Worm (Caenorhabditis elegans) whole organism, L1 larva: Measurements from ENCODE around the gene epg-5.

Source experiments
- C34B4.2 ChIP-seq: sonication (generic microtip); optimal IDR thresholded peaks from 2 replicates; lab custom pipeline; 2017; ENCODE audit warnings: mild to moderate bottlenecking, missing genetic modification characterization, missing compliant biosample characterization
- F16B12.6 ChIP-seq: fragments of 150-350 bp; optimal IDR thresholded peaks from 2 replicates; lab custom pipeline; 2014; ENCODE audit warnings: missing biosample characterization, missing genetic modification characterization
- alr-1 ChIP-seq: fragments of 200-800 bp; sonication (Bioruptor generic); optimal IDR thresholded peaks from 2 replicates; lab custom pipeline; 2018; ENCODE audit warnings: borderline replicate concordance, mild to moderate bottlenecking, missing genetic modification characterization, missing compliant biosample characterization
- aly-2 ChIP-seq: fragments of 150-350 bp; optimal IDR thresholded peaks from 2 replicates; lab custom pipeline; 2014; ENCODE audit warnings: missing biosample characterization, missing genetic modification characterization
- ceh-63 ChIP-seq: fragments of 200-800 bp; sonication (Bioruptor generic); optimal IDR thresholded peaks from 2 replicates; lab custom pipeline; 2018; ENCODE audit warnings: mild to moderate bottlenecking, missing genetic modification characterization, missing compliant biosample characterization
- ceh-82 ChIP-seq, 3 experiments: fragments of 150-350 bp in 1 of 3; sonication (generic microtip) in 2 of 3; optimal IDR thresholded peaks; 2 replicates each; lab custom pipeline; 2014 to 2017; ENCODE audit warnings: missing biosample characterization in 3 of 3, missing genetic modification characterization in 3 of 3
- ceh-88 ChIP-seq: fragments of 200-800 bp; sonication (Bioruptor generic); IDR thresholded peaks from 2 replicates; pipeline ENCODE4 v1.3.6; 2022; ENCODE audit warnings: missing genetic modification characterization, missing compliant biosample characterization
- ces-1 ChIP-seq: fragments of 150-350 bp; optimal IDR thresholded peaks from 2 replicates; lab custom pipeline; 2014; ENCODE audit warnings: missing biosample characterization, missing genetic modification reagents, missing genetic modification characterization
- dpl-1 ChIP-seq, 3 experiments: fragments of 150-350 bp in 2 of 3; sonication (generic microtip) in 1 of 3; optimal IDR thresholded peaks; 2 replicates each; lab custom pipeline; 2014 to 2017; ENCODE audit warnings: missing biosample characterization in 3 of 3, missing genetic modification characterization in 3 of 3, missing genetic modification reagents in 3 of 3
- efl-3 ChIP-seq: fragments of 200-800 bp; sonication (Bioruptor generic); optimal IDR thresholded peaks from 2 replicates; lab custom pipeline; 2018; ENCODE audit warnings: mild to moderate bottlenecking, missing genetic modification characterization, missing compliant biosample characterization
- egl-13 ChIP-seq: sonication (generic microtip); optimal IDR thresholded peaks from 2 replicates; lab custom pipeline; 2016; ENCODE audit warnings: missing genotype, missing genetic modification reagents, missing genetic modification characterization, missing compliant biosample characterization
- egl-27 ChIP-seq, 2 experiments: fragments of 150-350 bp in 1 of 2; sonication (generic microtip); optimal IDR thresholded peaks; 3 replicates each; lab custom pipeline; 2017 to 2018; ENCODE audit warnings: missing biosample characterization in 2 of 2, missing genetic modification characterization in 2 of 2, missing genetic modification reagents in 2 of 2
- elt-3 ChIP-seq, 6 experiments: fragments of 150-350 bp in 1 of 6; sonication (generic microtip); optimal IDR thresholded peaks; 2 replicates each; lab custom pipeline; 2017 to 2018; ENCODE audit warnings: missing biosample characterization in 6 of 6, missing genetic modification characterization in 6 of 6, inconsistent platforms in 1 of 6
- ets-5 ChIP-seq: fragments of 200-800 bp; sonication (Bioruptor generic); IDR thresholded peaks from 2 replicates; pipeline ENCODE4 v1.3.6; 2022; ENCODE audit warnings: missing genetic modification characterization, missing compliant biosample characterization
- fkh-10 ChIP-seq: sonication (generic microtip); optimal IDR thresholded peaks from 2 replicates; lab custom pipeline; 2017; ENCODE audit warnings: missing biosample characterization, missing genetic modification reagents, missing genetic modification characterization
- fkh-4 ChIP-seq: sonication (generic microtip); optimal IDR thresholded peaks from 2 replicates; lab custom pipeline; 2016; ENCODE audit warnings: missing compliant biosample characterization, missing genetic modification characterization, borderline replicate concordance
- fkh-8 ChIP-seq: sonication (generic microtip); optimal IDR thresholded peaks from 2 replicates; lab custom pipeline; 2016; ENCODE audit warnings: mild to moderate bottlenecking, missing genetic modification characterization, missing compliant biosample characterization
- fos-1 ChIP-seq: fragments of 150-350 bp; optimal IDR thresholded peaks from 2 replicates; lab custom pipeline; 2014; ENCODE audit warnings: missing biosample characterization, missing genetic modification characterization
- hlh-17 ChIP-seq: fragments of 200-800 bp; sonication (Bioruptor generic); optimal IDR thresholded peaks from 2 replicates; lab custom pipeline; 2018; ENCODE audit warnings: missing genetic modification characterization, mild to moderate bottlenecking, missing compliant biosample characterization, moderate library complexity, borderline replicate concordance
- hlh-4 ChIP-seq: sonication (generic microtip); optimal IDR thresholded peaks from 2 replicates; lab custom pipeline; 2016; ENCODE audit warnings: mild to moderate bottlenecking, missing genetic modification characterization, missing compliant biosample characterization
- hpl-2 ChIP-seq: fragments of 150-350 bp; optimal IDR thresholded peaks from 2 replicates; lab custom pipeline; 2014; ENCODE audit warnings: missing biosample characterization, missing genetic modification reagents, missing genetic modification characterization
- isw-1 ChIP-seq: fragments of 200-800 bp; sonication (Bioruptor generic); IDR thresholded peaks from 2 replicates; pipeline ENCODE4 v1.3.6; 2022; ENCODE audit warnings: missing genetic modification characterization, missing compliant biosample characterization
- lin-13 ChIP-seq: fragments of 150-350 bp; optimal IDR thresholded peaks from 2 replicates; lab custom pipeline; 2014; ENCODE audit warnings: missing biosample characterization, missing genetic modification reagents, missing genetic modification characterization
- lin-15B ChIP-seq: fragments of 150-350 bp; sonication (generic microtip); optimal IDR thresholded peaks from 3 replicates; lab custom pipeline; 2014; ENCODE audit warnings: missing biosample characterization, missing genetic modification characterization
- lin-35 ChIP-seq, 2 experiments: fragments of 150-350 bp; optimal IDR thresholded peaks; 2 replicates each; lab custom pipeline; 2014; ENCODE audit warnings: missing biosample characterization in 2 of 2, missing genetic modification characterization in 2 of 2, missing genetic modification reagents in 2 of 2
- lin-39 ChIP-seq: fragments of 150-350 bp; optimal IDR thresholded peaks from 2 replicates; lab custom pipeline; 2014; ENCODE audit warnings: missing biosample characterization, missing genetic modification reagents, missing genetic modification characterization
- mab-9 ChIP-seq: fragments of 200-800 bp; sonication (Bioruptor generic); IDR thresholded peaks from 2 replicates; pipeline ENCODE4 v1.3.6; 2022; ENCODE audit warnings: missing genetic modification reagents, missing genetic modification characterization, missing compliant biosample characterization
- mef-2 ChIP-seq: fragments of 150-350 bp; optimal IDR thresholded peaks from 2 replicates; lab custom pipeline; 2014; ENCODE audit warnings: missing biosample characterization, missing genetic modification characterization
- nhr-19 ChIP-seq: fragments of 200-800 bp; sonication (Bioruptor generic); conservative IDR thresholded peaks from 2 replicates; pipeline ENCODE4 v1.3.6; 2022; ENCODE audit warnings: missing genetic modification characterization, missing compliant biosample characterization
- nhr-28 ChIP-seq: fragments of 150-350 bp; optimal IDR thresholded peaks from 2 replicates; lab custom pipeline; 2014; ENCODE audit warnings: missing biosample characterization, missing genetic modification characterization
- nhr-71 ChIP-seq: sonication (generic microtip); optimal IDR thresholded peaks from 2 replicates; lab custom pipeline; 2016; ENCODE audit warnings: mild to moderate bottlenecking, missing genetic modification characterization, moderate library complexity, missing compliant biosample characterization
- nhr-76 ChIP-seq: sonication (generic microtip); optimal IDR thresholded peaks from 2 replicates; lab custom pipeline; 2017; ENCODE audit warnings: missing biosample characterization, missing genetic modification characterization
- nhr-84 ChIP-seq: sonication (generic microtip); optimal IDR thresholded peaks from 2 replicates; lab custom pipeline; 2017; ENCODE audit warnings: missing biosample characterization, missing genetic modification characterization
- nhr-90 ChIP-seq: sonication (generic microtip); optimal IDR thresholded peaks from 2 replicates; lab custom pipeline; 2016; ENCODE audit warnings: mild to moderate bottlenecking, missing genetic modification characterization, missing compliant biosample characterization; ENCODE audit not compliant: poor library complexity
- pag-3 ChIP-seq: sonication (generic microtip); optimal IDR thresholded peaks from 2 replicates; lab custom pipeline; 2017; ENCODE audit warnings: missing genetic modification characterization, mild to moderate bottlenecking, missing compliant biosample characterization, antibody characterized with exemption, borderline replicate concordance; ENCODE audit not compliant: insufficient read depth
- pax-3 ChIP-seq: fragments of 200-800 bp; sonication (Bioruptor generic); optimal IDR thresholded peaks from 2 replicates; lab custom pipeline; 2018; ENCODE audit warnings: mild to moderate bottlenecking, missing genetic modification characterization, moderate library complexity, missing compliant biosample characterization
- pqm-1 ChIP-seq: sonication (generic microtip); optimal IDR thresholded peaks from 3 replicates; lab custom pipeline; 2017; ENCODE audit warnings: missing biosample characterization, missing genetic modification characterization
- rnt-1 ChIP-seq: sonication (generic microtip); optimal IDR thresholded peaks from 2 replicates; lab custom pipeline; 2016; ENCODE audit warnings: mild to moderate bottlenecking, missing genetic modification characterization, moderate library complexity, missing compliant biosample characterization
- skn-1 ChIP-seq: fragments of 150-350 bp; optimal IDR thresholded peaks from 2 replicates; lab custom pipeline; 2014; ENCODE audit warnings: missing biosample characterization, missing genetic modification characterization
- sup-37 ChIP-seq: fragments of 200-800 bp; sonication (Bioruptor generic); optimal IDR thresholded peaks from 2 replicates; lab custom pipeline; 2018; ENCODE audit warnings: mild to moderate bottlenecking, missing genetic modification characterization, missing compliant biosample characterization
- tbx-2 ChIP-seq: sonication (generic microtip); optimal IDR thresholded peaks from 2 replicates; lab custom pipeline; 2016; ENCODE audit warnings: missing genetic modification characterization, missing compliant biosample characterization
- tlp-1 ChIP-seq: fragments of 150-350 bp; optimal IDR thresholded peaks from 2 replicates; lab custom pipeline; 2014; ENCODE audit warnings: missing biosample characterization, missing genetic modification characterization
- unc-30 ChIP-seq: sonication (generic microtip); optimal IDR thresholded peaks from 2 replicates; lab custom pipeline; 2017; ENCODE audit warnings: missing biosample characterization, missing genetic modification characterization
- unc-62 ChIP-seq: fragments of 150-350 bp; optimal IDR thresholded peaks from 2 replicates; lab custom pipeline; 2014; ENCODE audit warnings: missing biosample characterization, missing genetic modification reagents, missing genetic modification characterization
- unc-86 ChIP-seq: sonication (generic microtip); optimal IDR thresholded peaks from 2 replicates; lab custom pipeline; 2016; ENCODE audit warnings: missing genetic modification characterization, missing compliant biosample characterization
- unc-98 ChIP-seq: fragments of 200-800 bp; sonication (Bioruptor generic); IDR thresholded peaks from 2 replicates; pipeline ENCODE4 v1.3.6; 2022; ENCODE audit warnings: missing genetic modification characterization, missing compliant biosample characterization
- zag-1 ChIP-seq: fragments of 150-350 bp; optimal IDR thresholded peaks from 2 replicates; lab custom pipeline; 2014; ENCODE audit warnings: missing biosample characterization, missing genetic modification characterization
- zip-4 ChIP-seq: fragments of 200-800 bp; sonication (Bioruptor generic); optimal IDR thresholded peaks from 2 replicates; lab custom pipeline; 2018; ENCODE audit warnings: mild to moderate bottlenecking, missing genetic modification characterization, moderate library complexity, missing compliant biosample characterization
- ztf-11 ChIP-seq, 2 experiments: sonication (generic microtip); optimal IDR thresholded peaks; 2 replicates each; lab custom pipeline; 2016 to 2017; ENCODE audit warnings: missing genetic modification characterization in 2 of 2, missing biosample characterization in 1 of 2, missing compliant biosample characterization in 1 of 2
- ztf-4 ChIP-seq: fragments of 150-350 bp; optimal IDR thresholded peaks from 2 replicates; lab custom pipeline; 2014; ENCODE audit warnings: missing biosample characterization, missing genetic modification characterization

Gene epg-5

ce11 chrII:6588605-6589292, 20.4 kb downstream of the epg-5 start, which contains the start of gene icd-1:
Gene icd-1 (minus strand): TSS chrII:6588655.
- TF ChIP-seq nhr-71 (tag; lab: Kevin White, UChicago) = peak; percentile 99
- peak; percentile 65 for TF ChIP-seq mab-9
- peak; percentile 94 for TF ChIP-seq nhr-90 (tag; lab: Kevin White, UChicago)
- no peak for TF ChIP-seq ces-1 (GFP tag; lab: Kevin White, UChicago)
- peak in 1 of 2 experiments; percentile 82 for TF ChIP-seq egl-27 (tag; optimal IDR thresholded peaks at IDR 0.05; lab: Kevin White, UChicago)
- TF ChIP-seq isw-1 = peak; percentile 96
- TF ChIP-seq F16B12.6 (tag; lab: Kevin White, UChicago) = peak; percentile 69
- peak; percentile 91 to 95 (median 93) for TF ChIP-seq ceh-82 (tag; optimal IDR thresholded peaks at IDR 0.05; lab: Kevin White, UChicago)
- TF ChIP-seq ets-5 (GFP tag; lab: Robert Waterston, UW) = no peak
- TF ChIP-seq alr-1 (tag; lab: Kevin White, UChicago) = no peak
- TF ChIP-seq hlh-4 (tag; lab: Kevin White, UChicago) = no peak
- no peak for TF ChIP-seq pqm-1
- peak; percentile 90 for TF ChIP-seq pax-3 (tag; lab: Kevin White, UChicago)
- peak; percentile 86 for TF ChIP-seq egl-13
- TF ChIP-seq ztf-11 (tag; optimal IDR thresholded peaks at IDR 0.05; lab: Kevin White, UChicago) = peak in 1 of 2 experiments; percentile 85
- TF ChIP-seq fkh-10 (GFP tag; lab: Kevin White, UChicago) = peak; percentile 86
- peak; percentile 82 for TF ChIP-seq unc-98
- TF ChIP-seq hpl-2 = peak; percentile 91
- TF ChIP-seq hlh-17 (GFP tag; lab: Kevin White, UChicago) = no peak
- TF ChIP-seq lin-35 (GFP tag; optimal IDR thresholded peaks at IDR 0.05; lab: Kevin White, UChicago) = peak; percentile 84 to 87
- TF ChIP-seq ceh-63 = no peak
- TF ChIP-seq elt-3 (tag; optimal IDR thresholded peaks at IDR 0.05; lab: Kevin White, UChicago) = peak in 5 of 6 experiments; percentile 50 to 93 (median 68)
- TF ChIP-seq efl-3 = no peak
- TF ChIP-seq aly-2 (tag; lab: Kevin White, UChicago) = peak; percentile 91
- TF ChIP-seq dpl-1 (GFP tag; optimal IDR thresholded peaks at IDR 0.05; lab: Kevin White, UChicago) = peak; percentile 76 to 81 (median 76)
- TF ChIP-seq unc-86 (tag; lab: Kevin White, UChicago) = peak; percentile 95
- TF ChIP-seq pag-3 (tag; lab: Kevin White, UChicago) = no peak
- peak; percentile 71 for TF ChIP-seq lin-15B (tag; lab: Kevin White, UChicago)
- TF ChIP-seq zag-1 (tag; lab: Kevin White, UChicago) = peak; percentile 73
- no peak for TF ChIP-seq nhr-76 (tag; lab: Kevin White, UChicago)
- peak; percentile 92 for TF ChIP-seq rnt-1 (tag; lab: Kevin White, UChicago)
- TF ChIP-seq unc-30 (tag; lab: Kevin White, UChicago) = no peak
- TF ChIP-seq mef-2 (tag; lab: Kevin White, UChicago) = peak; percentile 67
- peak; percentile 80 for TF ChIP-seq skn-1 (tag; lab: Kevin White, UChicago)
- TF ChIP-seq ztf-4 (tag; lab: Kevin White, UChicago) = peak; percentile 97
- no peak for TF ChIP-seq nhr-84 (tag; lab: Kevin White, UChicago)
- peak; percentile 89 for TF ChIP-seq ceh-88 (GFP tag; lab: Robert Waterston, UW)
- peak; percentile 75 for TF ChIP-seq sup-37 (GFP tag; lab: Kevin White, UChicago)
- peak; percentile 97 for TF ChIP-seq tbx-2 (tag; lab: Kevin White, UChicago)
- peak; percentile 96 for TF ChIP-seq nhr-19 (GFP tag; lab: Robert Waterston, UW)
- TF ChIP-seq fkh-4 (tag; lab: Kevin White, UChicago) = peak; percentile 66
- TF ChIP-seq C34B4.2 (tag; lab: Kevin White, UChicago) = no peak
- TF ChIP-seq unc-62 = no peak
- no peak for TF ChIP-seq nhr-28 (tag; lab: Kevin White, UChicago)
- no peak for TF ChIP-seq tlp-1 (tag; lab: Kevin White, UChicago)
- peak; percentile 95 for TF ChIP-seq fos-1 (tag; lab: Kevin White, UChicago)
- peak; percentile 84 for TF ChIP-seq lin-13 (GFP tag; lab: Kevin White, UChicago)
- TF ChIP-seq fkh-8 = peak; percentile 96
- peak; percentile 99 for TF ChIP-seq zip-4
- TF ChIP-seq lin-39 (tag; lab: Kevin White, UChicago) = peak; percentile 94
